Fruit fly (Drosophila melanogaster) whole organism, prepupa: ENCODE data around the gene CG5846.
A peak's percentile ranks its signal among the peaks of the same experiment; 100 is the strongest.

ENCODE experiments used
- Blimp-1 ChIP-seq: fragments of 200-800 bp; sonication (Bioruptor generic); optimal IDR thresholded peaks from 3 replicates; lab custom pipeline; 2017; ENCODE audit warnings: missing biosample characterization, missing genetic modification characterization, mild to moderate bottlenecking, moderate library complexity, missing genetic modification reagents
- CG10669 ChIP-seq: fragments of 200-800 bp; sonication (Bioruptor generic); optimal IDR thresholded peaks from 3 replicates; lab custom pipeline; 2018; ENCODE audit warnings: missing biosample characterization, mild to moderate bottlenecking, missing genetic modification characterization, moderate library complexity
- CG11294 ChIP-seq: fragments of 200-800 bp; sonication (Bioruptor generic); IDR thresholded peaks from 2 replicates; pipeline ENCODE4 v1.3.6; 2022; ENCODE audit warnings: missing biosample characterization, missing genetic modification characterization
- CG11762 ChIP-seq: fragments of 200-800 bp; sonication (Bioruptor generic); optimal IDR thresholded peaks from 3 replicates; lab custom pipeline; 2016; ENCODE audit warnings: missing biosample characterization, missing genetic modification characterization; ENCODE audit not compliant: insufficient read depth
- CG11902 ChIP-seq: fragments of 200-800 bp; sonication (Bioruptor generic); optimal IDR thresholded peaks from 3 replicates; lab custom pipeline; 2016; ENCODE audit warnings: missing biosample characterization, missing genetic modification characterization
- CG15336 ChIP-seq: fragments of 200-800 bp; sonication (Bioruptor generic); IDR thresholded peaks from 2 replicates; pipeline ENCODE4 v1.3.6; 2022; ENCODE audit warnings: missing biosample characterization, missing genetic modification characterization
- CG1621 ChIP-seq: fragments of 200-800 bp; sonication (Bioruptor generic); optimal IDR thresholded peaks from 3 replicates; lab custom pipeline; 2018; ENCODE audit warnings: missing biosample characterization, mild to moderate bottlenecking, missing genetic modification characterization
- CG3032 ChIP-seq: fragments of 200-800 bp; optimal IDR thresholded peaks from 2 replicates; lab custom pipeline; 2019; ENCODE audit warnings: missing biosample characterization, mild to moderate bottlenecking, missing genetic modification characterization, moderate library complexity
- CG31627 ChIP-seq: fragments of 200-800 bp; sonication (Bioruptor generic); optimal IDR thresholded peaks from 3 replicates; lab custom pipeline; 2016; ENCODE audit warnings: missing biosample characterization, missing genetic modification characterization
- CG32006 ChIP-seq: fragments of 200-800 bp; sonication (Bioruptor generic); optimal IDR thresholded peaks from 3 replicates; lab custom pipeline; 2017; ENCODE audit warnings: missing biosample characterization, mild to moderate bottlenecking, missing genetic modification characterization
- CG34406 ChIP-seq: fragments of 200-800 bp; sonication (Bioruptor generic); optimal IDR thresholded peaks from 3 replicates; lab custom pipeline; 2016; ENCODE audit warnings: missing biosample characterization, missing genetic modification characterization
- CG4318 ChIP-seq: fragments of 200-800 bp; sonication (Bioruptor generic); optimal IDR thresholded peaks from 3 replicates; lab custom pipeline; 2017; ENCODE audit warnings: missing biosample characterization, mild to moderate bottlenecking, missing genetic modification characterization
- CG6163 ChIP-seq: fragments of 200-800 bp; sonication (Bioruptor generic); IDR thresholded peaks from 3 replicates; pipeline ENCODE4 v1.3.6; 2022; ENCODE audit warnings: missing biosample characterization, missing genetic modification characterization
- CG6276 ChIP-seq: fragments of 200-800 bp; sonication (Bioruptor generic); optimal IDR thresholded peaks from 2 replicates; lab custom pipeline; 2017; ENCODE audit warnings: missing biosample characterization, mild to moderate bottlenecking, missing genetic modification characterization
- CG6792 ChIP-seq: fragments of 200-800 bp; sonication (Bioruptor generic); optimal IDR thresholded peaks from 3 replicates; lab custom pipeline; 2016; ENCODE audit warnings: missing biosample characterization, missing genetic modification characterization
- CG6808 ChIP-seq: fragments of 200-800 bp; sonication (Bioruptor generic); optimal IDR thresholded peaks from 3 replicates; lab custom pipeline; 2017; ENCODE audit warnings: missing biosample characterization, missing genetic modification characterization, mild to moderate bottlenecking, moderate library complexity, missing genetic modification reagents
- CG6854 ChIP-seq: fragments of 200-800 bp; sonication (Bioruptor generic); optimal IDR thresholded peaks from 2 replicates; lab custom pipeline; 2017; ENCODE audit warnings: missing biosample characterization, mild to moderate bottlenecking, missing genetic modification characterization
- CG7368 ChIP-seq: fragments of 200-800 bp; sonication (Bioruptor generic); optimal IDR thresholded peaks from 3 replicates; lab custom pipeline; 2016; ENCODE audit warnings: missing biosample characterization, missing genetic modification characterization
- CG8632 ChIP-seq: fragments of 200-800 bp; sonication (Bioruptor generic); optimal IDR thresholded peaks from 3 replicates; lab custom pipeline; 2016; ENCODE audit warnings: missing biosample characterization, missing genetic modification characterization
- CG9139 ChIP-seq: fragments of 200-800 bp; sonication (Bioruptor generic); optimal IDR thresholded peaks from 3 replicates; lab custom pipeline; 2017; ENCODE audit warnings: missing biosample characterization, mild to moderate bottlenecking, missing genetic modification characterization
- Eip75B ChIP-seq: fragments of 200-800 bp; sonication (Bioruptor generic); optimal IDR thresholded peaks from 3 replicates; lab custom pipeline; 2016; ENCODE audit warnings: missing biosample characterization, missing genetic modification characterization
- Ets21C ChIP-seq: fragments of 200-800 bp; sonication (Bioruptor generic); optimal IDR thresholded peaks from 3 replicates; lab custom pipeline; 2016; ENCODE audit warnings: missing biosample characterization, missing genetic modification characterization
- Ets96B ChIP-seq: fragments of 200-800 bp; optimal IDR thresholded peaks from 2 replicates; lab custom pipeline; 2019; ENCODE audit warnings: missing biosample characterization, mild to moderate bottlenecking, missing genetic modification characterization, moderate library complexity
- Gug ChIP-seq: fragments of 200-800 bp; sonication (Bioruptor generic); IDR thresholded peaks from 2 replicates; pipeline ENCODE4 v1.3.6; 2022; ENCODE audit warnings: missing biosample characterization, missing genetic modification characterization
- Hr38 ChIP-seq: sonication (Bioruptor generic); optimal IDR thresholded peaks from 2 replicates; lab custom pipeline; 2016; ENCODE audit warnings: missing biosample characterization, missing genetic modification characterization
- Hr39 ChIP-seq: fragments of 200-800 bp; sonication (Bioruptor generic); optimal IDR thresholded peaks from 2 replicates; lab custom pipeline; 2016; ENCODE audit warnings: missing biosample characterization, missing genetic modification characterization
- Hr4 ChIP-seq: fragments of 200-800 bp; sonication (Bioruptor generic); optimal IDR thresholded peaks from 3 replicates; lab custom pipeline; 2016; ENCODE audit warnings: missing biosample characterization, missing genetic modification characterization
- Met ChIP-seq: fragments of 200-800 bp; sonication (Bioruptor generic); optimal IDR thresholded peaks from 3 replicates; lab custom pipeline; 2016; ENCODE audit warnings: missing biosample characterization, missing genetic modification characterization
- OdsH ChIP-seq: fragments of 200-800 bp; sonication (Bioruptor generic); optimal IDR thresholded peaks from 3 replicates; lab custom pipeline; 2016; ENCODE audit warnings: missing biosample characterization, missing genetic modification characterization
- Smox ChIP-seq: fragments of 200-800 bp; sonication (Bioruptor generic); optimal IDR thresholded peaks from 3 replicates; lab custom pipeline; 2016; ENCODE audit warnings: missing biosample characterization, missing genetic modification characterization
- Sox102F ChIP-seq: fragments of 200-800 bp; sonication (Bioruptor generic); optimal IDR thresholded peaks from 2 replicates; lab custom pipeline; 2016; ENCODE audit warnings: missing biosample characterization, mild to moderate bottlenecking, missing genetic modification characterization
- Sox14 ChIP-seq: fragments of 200-800 bp; sonication (Bioruptor generic); optimal IDR thresholded peaks from 3 replicates; lab custom pipeline; 2016; ENCODE audit warnings: missing biosample characterization, missing genetic modification characterization
- Sox15 ChIP-seq: fragments of 200-800 bp; sonication (Bioruptor generic); optimal IDR thresholded peaks from 3 replicates; lab custom pipeline; 2016; ENCODE audit warnings: missing biosample characterization, missing genetic modification characterization
- achi ChIP-seq: fragments of 200-800 bp; sonication (Bioruptor generic); optimal IDR thresholded peaks from 3 replicates; lab custom pipeline; 2016; ENCODE audit warnings: missing biosample characterization, missing genetic modification characterization
- acj6 ChIP-seq: fragments of 200-800 bp; sonication (Bioruptor generic); optimal IDR thresholded peaks from 3 replicates; lab custom pipeline; 2016; ENCODE audit warnings: missing biosample characterization, missing genetic modification characterization
- cyc ChIP-seq: fragments of 200-800 bp; sonication (Bioruptor generic); optimal IDR thresholded peaks from 3 replicates; lab custom pipeline; 2016; ENCODE audit warnings: missing biosample characterization, missing genetic modification characterization
- dac ChIP-seq: fragments of 200-800 bp; sonication (Bioruptor generic); optimal IDR thresholded peaks from 2 replicates; lab custom pipeline; 2017; ENCODE audit warnings: missing biosample characterization, mild to moderate bottlenecking, missing genetic modification characterization
- dsx ChIP-seq: fragments of 200-800 bp; optimal IDR thresholded peaks from 3 replicates; lab custom pipeline; 2019; ENCODE audit warnings: missing biosample characterization, mild to moderate bottlenecking, missing genetic modification characterization, moderate library complexity; ENCODE audit not compliant: poor library complexity, severe bottlenecking
- eg ChIP-seq: fragments of 200-800 bp; sonication (Bioruptor generic); IDR thresholded peaks from 3 replicates; pipeline ENCODE4 v1.3.6; 2022; ENCODE audit warnings: missing biosample characterization, missing genetic modification characterization
- fd59A ChIP-seq: fragments of 200-800 bp; sonication (Bioruptor generic); optimal IDR thresholded peaks from 2 replicates; lab custom pipeline; 2017; ENCODE audit warnings: missing biosample characterization, mild to moderate bottlenecking, missing genetic modification characterization, missing genetic modification reagents
- fd85E ChIP-seq: fragments of 200-800 bp; sonication (Bioruptor generic); optimal IDR thresholded peaks from 3 replicates; lab custom pipeline; 2016; ENCODE audit warnings: missing biosample characterization, missing genetic modification characterization
- fkh ChIP-seq: fragments of 200-800 bp; sonication (Bioruptor generic); optimal IDR thresholded peaks from 3 replicates; lab custom pipeline; 2017; ENCODE audit warnings: missing biosample characterization, mild to moderate bottlenecking, missing genetic modification characterization, moderate library complexity
- lz ChIP-seq: fragments of 200-800 bp; sonication (Bioruptor generic); optimal IDR thresholded peaks from 3 replicates; lab custom pipeline; 2016; ENCODE audit warnings: missing biosample characterization, missing genetic modification characterization
- net ChIP-seq: fragments of 200-800 bp; sonication (Bioruptor generic); optimal IDR thresholded peaks from 3 replicates; lab custom pipeline; 2016; ENCODE audit warnings: missing biosample characterization, missing genetic modification characterization
- pdm3 ChIP-seq: fragments of 200-800 bp; sonication (Bioruptor generic); optimal IDR thresholded peaks from 3 replicates; lab custom pipeline; 2016; ENCODE audit warnings: missing biosample characterization, missing genetic modification characterization
- salr ChIP-seq, 2 experiments: fragments of 200-800 bp; sonication (Bioruptor generic); optimal IDR thresholded peaks; 3 replicates each; lab custom pipeline; 2016 to 2018; ENCODE audit warnings: missing biosample characterization in 2 of 2, missing genetic modification characterization in 2 of 2, mild to moderate bottlenecking in 1 of 2
- spab ChIP-seq: fragments of 200-800 bp; sonication (Bioruptor generic); optimal IDR thresholded peaks from 2 replicates; lab custom pipeline; 2017; ENCODE audit warnings: missing biosample characterization, mild to moderate bottlenecking, missing genetic modification characterization, missing genetic modification reagents
- ss ChIP-seq, 2 experiments: fragments of 200-800 bp; sonication (Bioruptor generic); optimal IDR thresholded peaks; 2 replicates in 1 of 2; 3 replicates in 1 of 2; lab custom pipeline; 2017 to 2018; ENCODE audit warnings: mild to moderate bottlenecking in 2 of 2, missing biosample characterization in 2 of 2, missing genetic modification characterization in 2 of 2, moderate library complexity in 1 of 2
- svp ChIP-seq: fragments of 200-800 bp; sonication (Bioruptor generic); peaks from one replicate; lab custom pipeline; 2016; ENCODE audit warnings: missing biosample characterization, missing genetic modification characterization

The CG5846 gene

DNA sequence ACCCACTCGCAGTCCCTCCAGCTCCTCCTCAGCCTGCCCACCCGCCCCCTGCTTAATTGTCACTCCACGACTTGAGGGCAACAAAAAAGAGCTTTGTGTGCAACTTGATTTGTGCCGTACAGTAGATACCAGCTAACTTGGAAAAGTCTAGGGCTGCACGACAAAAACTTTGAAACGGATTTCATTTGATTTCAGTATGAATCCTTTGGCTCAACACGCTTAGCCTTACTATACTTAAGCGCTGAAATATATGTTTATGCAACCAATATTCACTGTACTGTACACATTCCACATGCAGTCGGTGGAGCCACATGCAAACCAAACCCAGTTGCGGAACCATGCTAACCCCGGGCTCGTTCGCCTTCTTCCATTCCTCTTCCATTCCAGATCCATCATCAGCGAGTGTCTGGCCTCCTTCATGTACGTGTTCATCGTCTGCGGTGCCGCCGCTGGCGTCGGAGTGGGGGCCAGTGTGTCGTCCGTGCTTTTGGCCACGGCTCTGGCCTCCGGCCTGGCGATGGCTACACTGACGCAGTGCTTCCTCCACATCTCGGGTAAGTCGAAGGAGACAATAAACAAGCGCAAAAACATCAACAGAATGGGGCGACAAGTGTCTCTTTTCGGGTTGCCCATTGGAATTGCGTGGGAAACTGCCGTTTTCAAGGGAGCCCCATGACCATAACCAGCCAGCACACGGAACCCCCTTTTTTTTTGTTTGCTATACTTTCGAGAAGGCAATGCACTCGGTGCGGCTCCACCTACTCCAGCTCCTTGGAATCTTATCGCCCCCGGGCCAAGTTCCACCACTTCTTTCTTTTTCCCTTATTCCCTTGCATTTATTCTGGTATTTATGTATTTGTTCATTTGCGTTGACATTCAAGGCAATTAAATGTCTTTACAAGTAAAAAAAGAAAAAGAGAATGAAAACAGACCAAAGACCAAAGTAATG is 29.6 kb upstream of the CG5846 start:
- TF ChIP-seq CG11902 (GFP tag; lab: Kevin White, UChicago) (peak; percentile 90), fd85E (peak; percentile 84), CG6792 (peak; percentile 90), OdsH (GFP tag; lab: Kevin White, UChicago) (peak; percentile 90), acj6 (GFP tag; lab: Kevin White, UChicago) (peak; percentile 93), fkh (GFP tag; lab: Kevin White, UChicago) (no peak), Sox15 (peak; percentile 80), CG6276 (GFP tag; lab: Kevin White, UChicago) (peak; percentile 83), cyc (GFP tag; lab: Kevin White, UChicago) (peak; percentile 94), achi (GFP tag; lab: Kevin White, UChicago) (peak; percentile 92), salr (GFP tag; optimal IDR thresholded peaks at IDR 0.05; lab: Kevin White, UChicago) (peak; percentile 66 to 90), dac (GFP tag; lab: Kevin White, UChicago) (peak; percentile 49), Sox14 (GFP tag; lab: Kevin White, UChicago) (peak; percentile 94), Hr39 (peak; percentile 93), CG15336 (peak; percentile 91), fd59A (GFP tag; lab: Kevin White, UChicago) (peak; percentile 91), Smox (GFP tag; lab: Kevin White, UChicago) (peak; percentile 89), net (GFP tag; lab: Kevin White, UChicago) (peak; percentile 90), CG32006 (GFP tag; lab: Kevin White, UChicago) (peak; percentile 88), Hr4 (GFP tag; lab: Kevin White, UChicago) (peak; percentile 59), CG1621 (tag; lab: Kevin White, UChicago) (peak; percentile 93), Eip75B (GFP tag; lab: Kevin White, UChicago) (peak; percentile 83), CG11294 (GFP tag; lab: Robert Waterston, UW) (peak; percentile 79), CG6163 (peak; percentile 97), CG31627 (GFP tag; lab: Kevin White, UChicago) (peak; percentile 93), CG10669 (peak; percentile 94), ss (GFP tag; optimal IDR thresholded peaks at IDR 0.05; lab: Kevin White, UChicago) (peak; percentile 92 to 94), eg (peak; percentile 94), CG34406 (peak; percentile 91), CG9139 (GFP tag; lab: Kevin White, UChicago) (peak; percentile 90), pdm3 (GFP tag; lab: Kevin White, UChicago) (peak; percentile 89), CG6854 (GFP tag; lab: Kevin White, UChicago) (peak; percentile 88), Gug (GFP tag; lab: Robert Waterston, UW) (peak; percentile 88), CG8632 (GFP tag; lab: Kevin White, UChicago) (peak; percentile 85), CG4318 (peak; percentile 78), Ets21C (GFP tag; lab: Kevin White, UChicago) (peak; percentile 88), spab (peak; percentile 93), CG3032 (peak; percentile 93), dsx (peak; percentile 94), svp (peak; percentile 97), Sox102F (GFP tag; lab: Kevin White, UChicago) (peak; percentile 94), lz (GFP tag; lab: Kevin White, UChicago) (peak; percentile 81), CG7368 (peak; percentile 91), Blimp-1 (GFP tag; lab: Kevin White, UChicago) (peak; percentile 78), Ets96B (tag; lab: Kevin White, UChicago) (peak; percentile 94), Hr38 (no peak), CG11762 (peak; percentile 80), Met (GFP tag; lab: Kevin White, UChicago) (peak; percentile 95), CG6808 (GFP tag; lab: Kevin White, UChicago) (peak; percentile 92)
